Fruit fly (Drosophila melanogaster) whole organism, embryonic: ENCODE measurements around the gene CG15263.

Source experiments
- Ada2b ChIP-seq: fragments of 200-800 bp; sonication (Bioruptor generic); IDR thresholded peaks from 2 replicates; pipeline ENCODE4 v1.3.6; 2022; ENCODE audit warnings: missing biosample characterization, missing genetic modification characterization
- BtbVII ChIP-seq: fragments of 200-800 bp; sonication (Bioruptor generic); optimal IDR thresholded peaks from 3 replicates; lab custom pipeline; 2017; ENCODE audit warnings: missing biosample characterization, mild to moderate bottlenecking, missing genetic modification characterization
- CG10209 ChIP-seq: fragments of 200-800 bp; sonication (Bioruptor generic); optimal IDR thresholded peaks from 3 replicates; lab custom pipeline; 2017; ENCODE audit warnings: missing biosample characterization, mild to moderate bottlenecking, missing genetic modification characterization, missing genetic modification reagents
- CG12219 ChIP-seq: fragments of 200-800 bp; sonication (Bioruptor generic); optimal IDR thresholded peaks from 3 replicates; lab custom pipeline; 2018; ENCODE audit warnings: missing biosample characterization, mild to moderate bottlenecking, missing genetic modification characterization
- CG1233 ChIP-seq: fragments of 200-800 bp; sonication (Bioruptor generic); optimal IDR thresholded peaks from 4 replicates; lab custom pipeline; 2018; ENCODE audit warnings: missing biosample characterization, mild to moderate bottlenecking, missing genetic modification characterization
- CG13894 ChIP-seq: fragments of 200-800 bp; sonication (Bioruptor generic); optimal IDR thresholded peaks from 3 replicates; lab custom pipeline; 2018; ENCODE audit warnings: missing biosample characterization, mild to moderate bottlenecking, missing genetic modification characterization, moderate library complexity
- CG14710 ChIP-seq: fragments of 200-800 bp; sonication (Bioruptor generic); optimal IDR thresholded peaks from 3 replicates; lab custom pipeline; 2019; ENCODE audit warnings: missing biosample characterization, mild to moderate bottlenecking, missing genetic modification characterization, moderate library complexity
- CG15696 ChIP-seq: fragments of 200-800 bp; sonication (Bioruptor generic); optimal IDR thresholded peaks from 2 replicates; lab custom pipeline; 2019; ENCODE audit warnings: missing biosample characterization, mild to moderate bottlenecking, missing genetic modification characterization, moderate library complexity
- CG1603 ChIP-seq: fragments of 200-800 bp; sonication (Bioruptor generic); optimal IDR thresholded peaks from 2 replicates; lab custom pipeline; 2019; ENCODE audit warnings: missing biosample characterization, mild to moderate bottlenecking, missing genetic modification characterization, moderate library complexity
- CG17385 ChIP-seq: fragments of 200-800 bp; sonication (Bioruptor generic); optimal IDR thresholded peaks from 3 replicates; lab custom pipeline; 2018; ENCODE audit warnings: missing biosample characterization, mild to moderate bottlenecking, missing genetic modification characterization
- CG17568 ChIP-seq: fragments of 200-800 bp; sonication (Bioruptor generic); optimal IDR thresholded peaks from 2 replicates; lab custom pipeline; 2018; ENCODE audit warnings: missing biosample characterization, mild to moderate bottlenecking, missing genetic modification characterization, moderate library complexity
- CG2120 ChIP-seq: fragments of 200-800 bp; sonication (Bioruptor generic); optimal IDR thresholded peaks from 3 replicates; lab custom pipeline; 2016; ENCODE audit warnings: missing biosample characterization, missing genetic modification characterization
- CG2129 ChIP-seq: fragments of 200-800 bp; sonication (Bioruptor generic); IDR thresholded peaks from 2 replicates; pipeline ENCODE4 v1.3.6; 2022; ENCODE audit warnings: missing biosample characterization, missing genetic modification characterization; ENCODE audit not compliant: partially characterized antibody
- CG2202 ChIP-seq: fragments of 200-800 bp; sonication (Bioruptor generic); optimal IDR thresholded peaks from 2 replicates; lab custom pipeline; 2018; ENCODE audit warnings: missing biosample characterization, mild to moderate bottlenecking, missing genetic modification characterization
- CG33557 ChIP-seq: fragments of 200-800 bp; sonication (Bioruptor generic); optimal IDR thresholded peaks from 2 replicates; lab custom pipeline; 2019; ENCODE audit warnings: missing biosample characterization, mild to moderate bottlenecking, missing genetic modification characterization, moderate library complexity
- CG4328 ChIP-seq: fragments of 200-800 bp; sonication (Bioruptor generic); optimal IDR thresholded peaks from 3 replicates; lab custom pipeline; 2017; ENCODE audit warnings: missing biosample characterization, missing genetic modification reagents, missing genetic modification characterization
- CG5180 ChIP-seq: fragments of 200-800 bp; sonication (Bioruptor generic); optimal IDR thresholded peaks from 3 replicates; lab custom pipeline; 2017; ENCODE audit warnings: missing biosample characterization, missing genetic modification characterization, mild to moderate bottlenecking, moderate library complexity, missing genetic modification reagents
- CG6813 ChIP-seq: fragments of 200-800 bp; sonication (Bioruptor generic); optimal IDR thresholded peaks from 2 replicates; lab custom pipeline; 2017; ENCODE audit warnings: missing biosample characterization, missing genetic modification characterization, mild to moderate bottlenecking, moderate library complexity, missing genetic modification reagents
- CG7271 ChIP-seq: fragments of 200-800 bp; sonication (Bioruptor generic); optimal IDR thresholded peaks from 2 replicates; lab custom pipeline; 2018; ENCODE audit warnings: missing biosample characterization, mild to moderate bottlenecking, missing genetic modification characterization, moderate library complexity
- CG9437 ChIP-seq: fragments of 200-800 bp; sonication (Bioruptor generic); optimal IDR thresholded peaks from 2 replicates; lab custom pipeline; 2018; ENCODE audit warnings: missing biosample characterization, mild to moderate bottlenecking, missing genetic modification characterization
- CG9932 ChIP-seq: fragments of 200-800 bp; sonication (Bioruptor generic); IDR thresholded peaks from 2 replicates; pipeline ENCODE4 v1.3.6; 2022; ENCODE audit warnings: missing biosample characterization, missing genetic modification characterization
- D19B ChIP-seq: fragments of 200-800 bp; sonication (Bioruptor generic); optimal IDR thresholded peaks from 2 replicates; lab custom pipeline; 2017; ENCODE audit warnings: missing biosample characterization, mild to moderate bottlenecking, missing genetic modification characterization
- Dll ChIP-seq: fragments of 200-800 bp; sonication (Bioruptor generic); IDR thresholded peaks from 4 replicates; pipeline ENCODE4 v1.3.6; 2022; ENCODE audit warnings: missing biosample characterization, missing genetic modification characterization; ENCODE audit not compliant: partially characterized antibody
- Ets65A ChIP-seq: fragments of 200-800 bp; sonication (Bioruptor generic); peaks from one replicate; lab custom pipeline; 2016; ENCODE audit warnings: missing biosample characterization, missing genetic modification characterization
- Gsc ChIP-seq: fragments of 200-800 bp; sonication (Bioruptor generic); IDR thresholded peaks from 2 replicates; pipeline ENCODE4 v1.3.6; 2022; ENCODE audit warnings: missing biosample characterization, missing genetic modification characterization
- H2.0 ChIP-seq: fragments of 200-800 bp; sonication (Bioruptor generic); IDR thresholded peaks from 2 replicates; pipeline ENCODE4 v1.3.6; 2022; ENCODE audit warnings: missing biosample characterization, missing genetic modification characterization
- HLH3B ChIP-seq: fragments of 200-800 bp; sonication (Bioruptor generic); IDR thresholded peaks from 2 replicates; pipeline ENCODE4 v1.3.6; 2022; ENCODE audit warnings: missing biosample characterization, missing genetic modification characterization
- Kr ChIP-seq: fragments of 200-800 bp; sonication (Bioruptor generic); optimal IDR thresholded peaks from 2 replicates; lab custom pipeline; 2017; ENCODE audit warnings: missing biosample characterization, mild to moderate bottlenecking, missing genetic modification characterization
- Max ChIP-seq: fragments of 200-800 bp; sonication (Bioruptor generic); optimal IDR thresholded peaks from 2 replicates; lab custom pipeline; 2016; ENCODE audit warnings: missing biosample characterization, mild to moderate bottlenecking, missing genetic modification characterization
- Med ChIP-seq: fragments of 200-800 bp; sonication (Bioruptor generic); peaks from one replicate; lab custom pipeline; 2016; ENCODE audit warnings: missing biosample characterization, missing genetic modification characterization, mild to moderate bottlenecking, inconsistent platforms, moderate library complexity
- Neu2 ChIP-seq: fragments of 200-800 bp; sonication (Bioruptor generic); optimal IDR thresholded peaks from 3 replicates; lab custom pipeline; 2016; ENCODE audit warnings: missing biosample characterization, missing genetic modification characterization, borderline replicate concordance
- Nf-YA ChIP-seq: fragments of 200-800 bp; sonication (Bioruptor generic); IDR thresholded peaks from 2 replicates; pipeline ENCODE4 v1.3.6; 2022; ENCODE audit warnings: missing biosample characterization, missing genetic modification characterization
- Spps ChIP-seq: fragments of 200-800 bp; sonication (Bioruptor generic); optimal IDR thresholded peaks from 2 replicates; lab custom pipeline; 2018; ENCODE audit warnings: missing biosample characterization, mild to moderate bottlenecking, missing genetic modification characterization
- abd-A ChIP-seq: fragments of 200-800 bp; sonication (Bioruptor generic); optimal IDR thresholded peaks from 3 replicates; lab custom pipeline; 2019; ENCODE audit warnings: missing biosample characterization, mild to moderate bottlenecking, missing genetic modification characterization, moderate library complexity
- cad ChIP-seq: fragments of >200 bp; optimal IDR thresholded peaks from 2 replicates; lab custom pipeline; 2017; ENCODE audit warnings: missing biosample characterization, missing genetic modification characterization
- corto ChIP-seq: fragments of 200-800 bp; sonication (Bioruptor generic); optimal IDR thresholded peaks from 2 replicates; lab custom pipeline; 2016; ENCODE audit warnings: missing biosample characterization, mild to moderate bottlenecking, missing genetic modification characterization, moderate library complexity
- esg ChIP-seq: fragments of 200-800 bp; sonication (Bioruptor generic); conservative IDR thresholded peaks from 2 replicates; pipeline ENCODE4 v1.3.6; 2022; ENCODE audit warnings: missing biosample characterization, missing genetic modification characterization
- fd96Cb ChIP-seq: fragments of 200-800 bp; sonication (Bioruptor generic); optimal IDR thresholded peaks from 2 replicates; lab custom pipeline; 2018; ENCODE audit warnings: missing biosample characterization, mild to moderate bottlenecking, missing genetic modification characterization, moderate library complexity
- gsb-n ChIP-seq: fragments of 200-800 bp; sonication (Bioruptor generic); optimal IDR thresholded peaks from 3 replicates; lab custom pipeline; 2018; ENCODE audit warnings: missing biosample characterization, mild to moderate bottlenecking, missing genetic modification characterization
- gt ChIP-seq: fragments of 200-800 bp; sonication (Bioruptor generic); IDR thresholded peaks from 2 replicates; pipeline ENCODE4 v1.3.6; 2022; ENCODE audit warnings: missing biosample characterization, missing genetic modification characterization
- insv ChIP-seq, 2 experiments: fragments of 200-800 bp; sonication (Bioruptor generic); optimal IDR thresholded peaks; 3 replicates each; lab custom pipeline; 2016 to 2018; ENCODE audit warnings: missing biosample characterization in 2 of 2, missing genetic modification characterization in 2 of 2
- lmd ChIP-seq: fragments of 200-800 bp; sonication (Bioruptor generic); IDR thresholded peaks from 2 replicates; pipeline ENCODE4 v1.3.6; 2022; ENCODE audit warnings: missing biosample characterization, missing genetic modification characterization
- lov ChIP-seq, 2 experiments: fragments of 200-800 bp in 1 of 2; fragments of >200 bp in 1 of 2; sonication (Bioruptor generic) in 1 of 2; IDR thresholded peaks in 1 of 2; optimal IDR thresholded peaks in 1 of 2; 2 replicates in 1 of 2; 3 replicates in 1 of 2; pipeline versions ENCODE4 v1.3.6 to Lab custom; 2017 to 2022; ENCODE audit warnings: missing biosample characterization in 1 of 2, missing genetic modification characterization in 1 of 2
- p53 ChIP-seq: fragments of 200-800 bp; sonication (Bioruptor generic); optimal IDR thresholded peaks from 2 replicates; lab custom pipeline; 2016; ENCODE audit warnings: missing biosample characterization, missing genetic modification characterization
- pfk ChIP-seq: fragments of 200-800 bp; sonication (Bioruptor generic); optimal IDR thresholded peaks from 2 replicates; lab custom pipeline; 2018; ENCODE audit warnings: missing biosample characterization, mild to moderate bottlenecking, missing genetic modification characterization, moderate library complexity
- prd ChIP-seq, 3 experiments: fragments of >200 bp in 2 of 3; fragments of 200-800 bp in 1 of 3; sonication (Bioruptor generic) in 1 of 3; optimal IDR thresholded peaks in 2 of 3; IDR thresholded peaks in 1 of 3; 2 replicates in 2 of 3; 3 replicates in 1 of 3; pipeline versions ENCODE4 v1.3.6 to Lab custom; 2017 to 2022; ENCODE audit warnings: missing biosample characterization in 1 of 3, missing genetic modification characterization in 1 of 3
- rib ChIP-seq: fragments of 200-800 bp; sonication (Bioruptor generic); IDR thresholded peaks from 2 replicates; pipeline ENCODE4 v1.3.6; 2022; ENCODE audit warnings: missing biosample characterization, missing genetic modification characterization
- vvl ChIP-seq: fragments of 200-800 bp; sonication (Bioruptor generic); IDR thresholded peaks from 2 replicates; pipeline ENCODE4 v1.3.6; 2022; ENCODE audit warnings: missing biosample characterization, missing genetic modification characterization

Gene CG15263

DNA sequence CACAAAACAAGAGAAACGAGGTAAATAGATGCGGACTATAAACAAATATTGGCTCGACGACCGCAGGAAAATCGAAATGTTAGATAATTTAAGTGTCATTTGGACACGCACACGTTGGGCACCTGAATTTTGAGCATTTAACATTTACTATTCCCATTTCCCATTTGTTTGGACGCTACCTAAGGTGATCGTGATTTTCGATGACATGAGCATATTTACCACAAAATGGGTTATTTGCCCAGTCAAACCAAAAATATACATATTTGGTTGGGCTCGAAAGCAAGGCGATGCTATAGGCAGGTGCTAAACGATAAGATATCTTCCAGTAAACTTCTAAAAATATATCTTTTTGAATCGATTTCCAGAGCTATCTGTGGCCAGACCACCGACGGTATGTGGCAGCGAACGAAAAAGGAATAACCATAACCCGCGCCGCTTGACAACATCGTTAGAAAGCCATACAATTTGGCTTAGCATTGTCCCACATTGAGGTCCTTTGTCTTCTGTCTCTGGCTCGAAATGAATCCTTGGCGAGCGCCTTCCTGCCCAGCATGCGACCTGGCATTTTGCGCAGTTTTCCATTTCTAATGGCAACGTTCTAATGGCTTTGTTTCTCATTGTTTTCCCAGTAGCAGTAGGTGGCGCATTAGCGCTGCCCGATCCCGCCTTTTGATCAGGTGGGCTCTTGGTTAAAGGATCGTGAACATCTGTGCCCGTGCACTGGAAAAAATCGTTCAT is 39.5 kb downstream of the CG15263 start (continued):
- TF ChIP-seq gsb-n (peak; percentile 36), fd96Cb (no peak), Spps (tag; lab: Kevin White, UChicago) (peak; percentile 18), insv (GFP tag; optimal IDR thresholded peaks at IDR 0.05; lab: Kevin White, UChicago) (no peak), CG17385 (no peak), CG14710 (peak; percentile 45), corto (GFP tag; lab: Kevin White, UChicago) (no peak), CG5180 (GFP tag; lab: Kevin White, UChicago) (no peak), Max (GFP tag; lab: Kevin White, UChicago) (no peak), CG1233 (peak; percentile 9), CG6813 (GFP tag; lab: Kevin White, UChicago) (peak; percentile 53), Kr (GFP tag; lab: Kevin White, UChicago) (peak; percentile 85), CG13894 (tag; lab: Kevin White, UChicago) (no peak), Neu2 (GFP tag; lab: Kevin White, UChicago) (no peak), Ada2b (GFP tag; lab: Robert Waterston, UW) (no peak), CG7271 (tag; lab: Kevin White, UChicago) (peak; percentile 4), Med (GFP tag; lab: Kevin White, UChicago) (no peak), Ets65A (no peak), CG1603 (tag; lab: Kevin White, UChicago) (peak; percentile 46), CG9437 (GFP tag; lab: Kevin White, UChicago) (no peak), D19B (GFP tag; lab: Kevin White, UChicago) (no peak), Dll (GFP tag; lab: Robert Waterston, UW) (no peak), prd (optimal IDR thresholded peaks at IDR 0.05; lab: Kevin White, UChicago) (no peak), prd (GFP tag; IDR thresholded peaks at IDR 0.05; lab: Robert Waterston, UW) (peak; percentile 23; the same call in 1 of the 3 replicates), CG33557 (GFP tag; lab: Kevin White, UChicago) (peak; percentile 72), Nf-YA (GFP tag; lab: Robert Waterston, UW) (no peak), CG4328 (GFP tag; lab: Kevin White, UChicago) (no peak), Gsc (GFP tag; lab: Robert Waterston, UW) (no peak), CG2202 (peak; percentile 57), CG17568 (GFP tag; lab: Kevin White, UChicago) (peak; percentile 30), CG2120 (no peak), BtbVII (GFP tag; lab: Kevin White, UChicago) (no peak), gt (GFP tag; lab: Robert Waterston, UW) (no peak), CG2129 (no peak), HLH3B (GFP tag; lab: Robert Waterston, UW) (no peak), H2.0 (no peak), p53 (GFP tag; lab: Kevin White, UChicago) (no peak), abd-A (tag; lab: Kevin White, UChicago) (no peak), CG9932 (no peak), cad (GFP tag; lab: Kevin White, UChicago) (peak; percentile 31), vvl (GFP tag; lab: Robert Waterston, UW) (no peak), lmd (GFP tag; lab: Robert Waterston, UW) (no peak), CG10209 (GFP tag; lab: Kevin White, UChicago) (peak; percentile 27), lov (optimal IDR thresholded peaks at IDR 0.05; lab: Kevin White, UChicago) (no peak), lov (GFP tag; IDR thresholded peaks at IDR 0.05; lab: Robert Waterston, UW) (no peak), CG12219 (no peak), CG15696 (tag; lab: Kevin White, UChicago) (peak; percentile 93), rib (GFP tag; lab: Robert Waterston, UW) (no peak), pfk (GFP tag; lab: Kevin White, UChicago) (no peak), esg (GFP tag; lab: Robert Waterston, UW) (no peak)
